Fruit fly (Drosophila melanogaster): ENCODE results near the gene CG18476.

Gene CG18476

dm6 chr3R:11657786-11658193 is 20.1 kb downstream of the CG18476 start (continued):
- TF ChIP-seq corto (GFP tag; optimal IDR thresholded peaks at IDR 0.05): peak; percentile 73
- peak in 1 of 3 experiments; percentile 31 for TF ChIP-seq lola (GFP tag; optimal IDR thresholded peaks at IDR 0.05)
- peak; percentile 51 for TF ChIP-seq jumu (GFP tag; optimal IDR thresholded peaks at IDR 0.05)
- no peak for TF ChIP-seq Stat92E (GFP tag; optimal IDR thresholded peaks at IDR 0.05)
- no peak for TF ChIP-seq CG6791 (GFP tag; IDR thresholded peaks at IDR 0.05; ENCODE audit: partially characterized antibody)
- TF ChIP-seq CG3726 (GFP tag; IDR thresholded peaks at IDR 0.05): no peak
- peak; percentile 9 for TF ChIP-seq pros (GFP tag; optimal IDR thresholded peaks at IDR 0.05)
- TF ChIP-seq nmo (GFP tag; optimal IDR thresholded peaks at IDR 0.05): peak; percentile 16
- peak; percentile 81 for TF ChIP-seq Med (GFP tag)
- TF ChIP-seq Hand (GFP tag; optimal IDR thresholded peaks at IDR 0.05): no peak
- no peak for TF ChIP-seq CTCF (GFP tag; optimal IDR thresholded peaks at IDR 0.05)
- peak; percentile 21 for TF ChIP-seq pb (GFP tag; optimal IDR thresholded peaks at IDR 0.05)
- no peak for TF ChIP-seq CG14050 (GFP tag; IDR thresholded peaks at IDR 0.05)
- no peak for TF ChIP-seq nerfin-2 (GFP tag; IDR thresholded peaks at IDR 0.05; ENCODE audit: partially characterized antibody)
- TF ChIP-seq Gsc (GFP tag; IDR thresholded peaks at IDR 0.05): no peak
- TF ChIP-seq tx (GFP tag; optimal IDR thresholded peaks at IDR 0.05): no peak
- no peak for TF ChIP-seq CG8478 (optimal IDR thresholded peaks at IDR 0.05)
- no peak for TF ChIP-seq cad (GFP tag; optimal IDR thresholded peaks at IDR 0.05)
- TF ChIP-seq CG2889 (GFP tag; IDR thresholded peaks at IDR 0.05): no peak
- TF ChIP-seq bab2 (GFP tag; optimal IDR thresholded peaks at IDR 0.05): peak; percentile 24
- TF ChIP-seq CG5953 (GFP tag; IDR thresholded peaks at IDR 0.05): no peak
- peak; percentile 55 for TF ChIP-seq CG17328 (GFP tag; IDR thresholded peaks at IDR 0.05)
- no peak for TF ChIP-seq CG10462 (GFP tag; optimal IDR thresholded peaks at IDR 0.05)
- peak; percentile 32 for TF ChIP-seq Fer3 (tag; optimal IDR thresholded peaks at IDR 0.05)
- no peak for TF ChIP-seq CG9797 (GFP tag; optimal IDR thresholded peaks at IDR 0.05)
- TF ChIP-seq odd (GFP tag; optimal IDR thresholded peaks at IDR 0.05): no peak
- TF ChIP-seq CG12219 (GFP tag; optimal IDR thresholded peaks at IDR 0.05): no peak
- peak; percentile 81 for TF ChIP-seq sens (GFP tag)
- peak; percentile 27 for TF ChIP-seq NfI (GFP tag; optimal IDR thresholded peaks at IDR 0.05)
- peak; percentile 30; the same call in 1 of the 2 replicates for TF ChIP-seq ranshi (GFP tag; IDR thresholded peaks at IDR 0.05)
- no peak for TF ChIP-seq Ets97D (GFP tag; optimal IDR thresholded peaks at IDR 0.05)
- TF ChIP-seq Jarid2 (GFP tag; optimal IDR thresholded peaks at IDR 0.05): no peak
- TF ChIP-seq Nf-YA (GFP tag; IDR thresholded peaks at IDR 0.05): no peak
- TF ChIP-seq CG18262 (tag; optimal IDR thresholded peaks at IDR 0.05): peak; percentile 50
- peak; percentile 55 for TF ChIP-seq gem (tag; optimal IDR thresholded peaks at IDR 0.05)
- TF ChIP-seq dan (GFP tag; IDR thresholded peaks at IDR 0.05): no peak
- peak; percentile 29 for TF ChIP-seq caup (GFP tag; optimal IDR thresholded peaks at IDR 0.05; ENCODE audit: severe bottlenecking)
- peak; percentile 82 for TF ChIP-seq CG9932 (GFP tag; IDR thresholded peaks at IDR 0.05)
- no peak for TF ChIP-seq fd96Cb (tag; optimal IDR thresholded peaks at IDR 0.05)
- TF ChIP-seq CG11093 (GFP tag; IDR thresholded peaks at IDR 0.05): no peak
- no peak for TF ChIP-seq CG8290 (GFP tag; optimal IDR thresholded peaks at IDR 0.05)
- peak in 1 of 2 experiments; percentile 45 for TF ChIP-seq CG8290 (tag; optimal IDR thresholded peaks at IDR 0.05)
- TF ChIP-seq sens-2 (GFP tag; IDR thresholded peaks at IDR 0.05): no peak
- TF ChIP-seq HLHmδ (GFP tag; optimal IDR thresholded peaks at IDR 0.05): no peak
- no peak for TF ChIP-seq CG14667 (GFP tag; IDR thresholded peaks at IDR 0.05)
- TF ChIP-seq mam (GFP tag; optimal IDR thresholded peaks at IDR 0.05): peak; percentile 49
- no peak for TF ChIP-seq Usf (GFP tag; optimal IDR thresholded peaks at IDR 0.05)
- peak; percentile 18 for TF ChIP-seq crc (GFP tag; optimal IDR thresholded peaks at IDR 0.05)
- peak; percentile 9 for TF ChIP-seq Bteb2 (GFP tag; optimal IDR thresholded peaks at IDR 0.05)
- TF ChIP-seq dati (GFP tag; IDR thresholded peaks at IDR 0.05): no peak
- TF ChIP-seq Spps (tag; optimal IDR thresholded peaks at IDR 0.05): peak; percentile 7
- no peak for TF ChIP-seq cato (GFP tag; optimal IDR thresholded peaks at IDR 0.05; ENCODE audit: borderline replicate concordance)
- peak; percentile 1 for TF ChIP-seq scrt (GFP tag; optimal IDR thresholded peaks at IDR 0.05)
